Worm (Caenorhabditis elegans) whole organism, L4 larva: ENCODE data around the gene F10C1.23.

Source experiments
- F10B5.3 ChIP-seq: sonication (generic microtip); optimal IDR thresholded peaks from 2 replicates; lab custom pipeline; 2016; ENCODE audit warnings: mild to moderate bottlenecking, missing genetic modification characterization, missing compliant biosample characterization
- F26F4.8 ChIP-seq: fragments of 200-800 bp; sonication (Bioruptor generic); conservative IDR thresholded peaks from 2 replicates; pipeline ENCODE4 v1.3.6; 2022; ENCODE audit warnings: missing genetic modification characterization, missing compliant biosample characterization
- R02D3.7 ChIP-seq: fragments of 150-350 bp; sonication (generic microtip); optimal IDR thresholded peaks from 3 replicates; lab custom pipeline; 2014; ENCODE audit warnings: missing biosample characterization, missing genetic modification characterization
- T26A8.4 ChIP-seq: fragments of 200-800 bp; sonication (Bioruptor generic); IDR thresholded peaks from 2 replicates; pipeline ENCODE4 v1.3.6; 2022; ENCODE audit warnings: missing genetic modification characterization, missing compliant biosample characterization
- Y105C5A.15 ChIP-seq: fragments of 200-800 bp; sonication (Bioruptor generic); IDR thresholded peaks from 2 replicates; pipeline ENCODE4 v1.3.6; 2022; ENCODE audit warnings: missing genetic modification characterization, missing compliant biosample characterization
- Y75B8A.6 ChIP-seq: fragments of 200-800 bp; sonication (Bioruptor generic); IDR thresholded peaks from 2 replicates; pipeline ENCODE4 v1.3.6; 2022; ENCODE audit warnings: missing genetic modification reagents, missing genetic modification characterization, missing compliant biosample characterization
- ZK337.2 ChIP-seq: fragments of 200-800 bp; sonication (Bioruptor generic); IDR thresholded peaks from 2 replicates; pipeline ENCODE4 v1.3.6; 2022; ENCODE audit warnings: missing genetic modification reagents, missing genetic modification characterization, missing compliant biosample characterization
- ZK546.5 ChIP-seq, 2 experiments: sonication (generic microtip); optimal IDR thresholded peaks; 2 replicates each; lab custom pipeline; 2017; ENCODE audit warnings: missing biosample characterization in 2 of 2, missing genetic modification characterization in 2 of 2
- aha-1 ChIP-seq: fragments of 150-350 bp; peaks from one replicate; lab custom pipeline; 2014; ENCODE audit warnings: missing biosample characterization, missing genetic modification characterization
- aly-2 ChIP-seq: sonication (generic microtip); optimal IDR thresholded peaks from 2 replicates; lab custom pipeline; 2018; ENCODE audit warnings: missing biosample characterization, missing genetic modification characterization
- arid-1 ChIP-seq: fragments of 200-800 bp; sonication (Bioruptor generic); conservative IDR thresholded peaks from 2 replicates; pipeline ENCODE4 v1.3.6; 2022; ENCODE audit warnings: missing genetic modification reagents, missing genetic modification characterization, missing compliant biosample characterization
- ceh-44 ChIP-seq: fragments of 200-800 bp; sonication (Bioruptor generic); IDR thresholded peaks from 2 replicates; pipeline ENCODE4 v1.3.6; 2022; ENCODE audit warnings: missing genetic modification reagents, missing genetic modification characterization, missing compliant biosample characterization
- ceh-62 ChIP-seq: sonication (generic microtip); optimal IDR thresholded peaks from 2 replicates; lab custom pipeline; 2017; ENCODE audit warnings: missing biosample characterization, missing genetic modification characterization
- ceh-82 ChIP-seq: sonication (generic microtip); optimal IDR thresholded peaks from 2 replicates; lab custom pipeline; 2017; ENCODE audit warnings: missing biosample characterization, missing genetic modification characterization
- ctbp-1 ChIP-seq: fragments of 200-800 bp; sonication (Bioruptor generic); IDR thresholded peaks from 2 replicates; pipeline ENCODE4 v1.3.6; 2022; ENCODE audit warnings: missing genetic modification reagents, missing genetic modification characterization, missing compliant biosample characterization
- daf-12 ChIP-seq: fragments of 150-350 bp; optimal IDR thresholded peaks from 2 replicates; lab custom pipeline; 2014; ENCODE audit warnings: missing biosample characterization, missing genetic modification reagents, missing genetic modification characterization
- daf-16 ChIP-seq, 3 experiments: sonication (generic microtip); optimal IDR thresholded peaks; 2 replicates each; lab custom pipeline; 2016 to 2017; ENCODE audit warnings: missing genetic modification characterization in 3 of 3, missing genetic modification reagents in 3 of 3, mild to moderate bottlenecking in 2 of 3, missing compliant biosample characterization in 2 of 3, missing biosample characterization in 1 of 3, moderate library complexity in 1 of 3
- daf-19 ChIP-seq: fragments of 200-800 bp; sonication (Bioruptor generic); conservative IDR thresholded peaks from 2 replicates; pipeline ENCODE4 v1.3.6; 2022; ENCODE audit warnings: missing genetic modification characterization, missing compliant biosample characterization
- dmd-6 ChIP-seq: fragments of 200-800 bp; sonication (Bioruptor generic); IDR thresholded peaks from 2 replicates; pipeline ENCODE4 v1.3.6; 2022; ENCODE audit warnings: missing genetic modification reagents, missing genetic modification characterization, missing compliant biosample characterization
- egl-27 ChIP-seq: sonication (generic microtip); optimal IDR thresholded peaks from 3 replicates; lab custom pipeline; 2017; ENCODE audit warnings: missing biosample characterization, missing genetic modification reagents, missing genetic modification characterization
- egl-43 ChIP-seq: fragments of 200-800 bp; sonication (Bioruptor generic); IDR thresholded peaks from 2 replicates; pipeline ENCODE4 v1.3.6; 2022; ENCODE audit warnings: missing genetic modification reagents, missing genetic modification characterization, missing compliant biosample characterization
- fkh-10 ChIP-seq: fragments of 150-350 bp; optimal IDR thresholded peaks from 2 replicates; lab custom pipeline; 2014; ENCODE audit warnings: missing biosample characterization, missing genetic modification reagents, missing genetic modification characterization
- hmg-1.1 ChIP-seq: fragments of 200-800 bp; sonication (Bioruptor generic); IDR thresholded peaks from 2 replicates; pipeline ENCODE4 v1.3.6; 2022; ENCODE audit warnings: missing genetic modification reagents, missing genetic modification characterization, missing compliant biosample characterization
- jun-1 ChIP-seq: fragments of 150-350 bp; optimal IDR thresholded peaks from 2 replicates; lab custom pipeline; 2014; ENCODE audit warnings: missing biosample characterization, missing genetic modification reagents, missing genetic modification characterization
- lim-7 ChIP-seq: fragments of 200-800 bp; sonication (Bioruptor generic); IDR thresholded peaks from 2 replicates; pipeline ENCODE4 v1.3.6; 2022; ENCODE audit warnings: missing genetic modification characterization, missing compliant biosample characterization
- lin-1 ChIP-seq: fragments of 200-800 bp; sonication (Bioruptor generic); IDR thresholded peaks from 2 replicates; pipeline ENCODE4 v1.3.6; 2022; ENCODE audit warnings: missing genetic modification reagents, missing genetic modification characterization, missing compliant biosample characterization
- lin-13 ChIP-seq: fragments of 150-350 bp; optimal IDR thresholded peaks from 2 replicates; lab custom pipeline; 2014; ENCODE audit warnings: missing biosample characterization, missing genetic modification reagents, missing genetic modification characterization
- lin-15B ChIP-seq: fragments of 150-350 bp; sonication (generic microtip); optimal IDR thresholded peaks from 3 replicates; lab custom pipeline; 2014; ENCODE audit warnings: missing biosample characterization, missing genetic modification characterization
- lir-3 ChIP-seq: sonication (generic microtip); optimal IDR thresholded peaks from 2 replicates; lab custom pipeline; 2016; ENCODE audit warnings: mild to moderate bottlenecking, missing genetic modification characterization, missing compliant biosample characterization
- nhr-11 ChIP-seq: fragments of 150-350 bp; optimal IDR thresholded peaks from 2 replicates; lab custom pipeline; 2014; ENCODE audit warnings: missing biosample characterization, missing genetic modification characterization
- nhr-111 ChIP-seq: fragments of 200-800 bp; sonication (Bioruptor generic); optimal IDR thresholded peaks from 2 replicates; lab custom pipeline; 2018; ENCODE audit warnings: mild to moderate bottlenecking, missing genetic modification characterization, missing compliant biosample characterization
- nhr-25 ChIP-seq: sonication (generic microtip); optimal IDR thresholded peaks from 2 replicates; lab custom pipeline; 2017; ENCODE audit warnings: missing genetic modification characterization, mild to moderate bottlenecking, missing compliant biosample characterization, antibody characterized with exemption, moderate library complexity, borderline replicate concordance; ENCODE audit not compliant: insufficient read depth
- nhr-41 ChIP-seq: fragments of 200-800 bp; sonication (Bioruptor generic); IDR thresholded peaks from 2 replicates; pipeline ENCODE4 v1.3.6; 2022; ENCODE audit warnings: missing genetic modification reagents, missing genetic modification characterization, missing compliant biosample characterization
- nhr-42 ChIP-seq: fragments of 200-800 bp; sonication (Bioruptor generic); IDR thresholded peaks from 2 replicates; pipeline ENCODE4 v1.3.6; 2022; ENCODE audit warnings: missing genetic modification characterization, missing compliant biosample characterization
- nhr-76 ChIP-seq: fragments of 150-350 bp; optimal IDR thresholded peaks from 2 replicates; lab custom pipeline; 2014; ENCODE audit warnings: missing biosample characterization, missing genetic modification characterization
- rbr-2 ChIP-seq: sonication (generic microtip); optimal IDR thresholded peaks from 2 replicates; lab custom pipeline; 2016; ENCODE audit warnings: missing genotype, missing genetic modification characterization, missing compliant biosample characterization
- sdz-12 ChIP-seq: fragments of 200-800 bp; sonication (Bioruptor generic); optimal IDR thresholded peaks from 2 replicates; lab custom pipeline; 2018; ENCODE audit warnings: mild to moderate bottlenecking, missing genetic modification characterization, missing compliant biosample characterization
- set-16 ChIP-seq: fragments of 200-800 bp; sonication (Bioruptor generic); IDR thresholded peaks from 2 replicates; pipeline ENCODE4 v1.3.6; 2022; ENCODE audit warnings: missing genetic modification reagents, missing genetic modification characterization, missing compliant biosample characterization
- tra-1 ChIP-seq: fragments of 200-800 bp; sonication (Bioruptor generic); IDR thresholded peaks from 2 replicates; pipeline ENCODE4 v1.3.6; 2022; ENCODE audit warnings: missing genetic modification reagents, missing genetic modification characterization, missing compliant biosample characterization
- unc-130 ChIP-seq: sonication (generic microtip); optimal IDR thresholded peaks from 2 replicates; lab custom pipeline; 2016; ENCODE audit warnings: missing genetic modification reagents, missing genetic modification characterization, missing compliant biosample characterization
- unc-62 ChIP-seq, 3 experiments: fragments of 150-350 bp in 1 of 3; sonication (generic microtip); optimal IDR thresholded peaks in 2 of 3; peaks in 1 of 3; 1 replicate in 1 of 3; 2 replicates in 2 of 3; lab custom pipeline; 2014 to 2017; ENCODE audit warnings: missing biosample characterization in 3 of 3, missing genetic modification characterization in 3 of 3, missing genetic modification reagents in 3 of 3, missing genotype in 1 of 3
- zag-1 ChIP-seq: fragments of 150-350 bp; optimal IDR thresholded peaks from 2 replicates; lab custom pipeline; 2014; ENCODE audit warnings: missing biosample characterization, missing genetic modification characterization

F10C1.23 gene

DNA sequence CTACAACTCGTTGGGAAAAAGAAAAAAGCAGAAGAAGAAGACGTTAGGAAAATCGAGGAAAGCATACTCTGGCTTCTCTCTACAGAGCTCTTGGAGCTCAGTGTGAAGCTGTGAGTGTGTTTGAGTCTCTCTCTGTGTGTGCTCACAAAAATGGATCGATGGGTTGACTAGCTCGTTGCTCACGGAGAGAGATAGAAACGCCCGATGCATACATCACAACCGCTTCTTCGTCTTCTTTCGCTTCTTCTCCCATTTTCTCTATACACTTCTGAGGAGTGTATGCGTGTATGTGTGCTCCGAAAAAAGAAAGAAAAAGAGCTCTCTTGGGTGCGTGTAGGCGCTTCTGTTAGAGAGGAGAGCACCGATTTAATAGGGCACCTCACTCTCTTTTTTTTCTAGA lies 32.7 kb upstream of the F10C1.23 start (continued):
- no peak for TF ChIP-seq nhr-42 (GFP tag; lab: Robert Waterston, UW)
- TF ChIP-seq fkh-10: peak; percentile 84
- TF ChIP-seq daf-16 (GFP tag; optimal IDR thresholded peaks at IDR 0.05; lab: Kevin White, UChicago): no peak
- no peak for TF ChIP-seq daf-16 (tag; optimal IDR thresholded peaks at IDR 0.05; lab: Kevin White, UChicago)
- peak; percentile 84 for TF ChIP-seq rbr-2 (tag; lab: Kevin White, UChicago)
- TF ChIP-seq aha-1: peak; percentile 75
- no peak for TF ChIP-seq aly-2 (tag; lab: Kevin White, UChicago)
- no peak for TF ChIP-seq nhr-76 (tag; lab: Kevin White, UChicago)
- TF ChIP-seq lin-1 (GFP tag; lab: Robert Waterston, UW): no peak
- TF ChIP-seq daf-19 (GFP tag; lab: Robert Waterston, UW): peak; percentile 56; the same call in 1 of the 2 replicates

DNA sequence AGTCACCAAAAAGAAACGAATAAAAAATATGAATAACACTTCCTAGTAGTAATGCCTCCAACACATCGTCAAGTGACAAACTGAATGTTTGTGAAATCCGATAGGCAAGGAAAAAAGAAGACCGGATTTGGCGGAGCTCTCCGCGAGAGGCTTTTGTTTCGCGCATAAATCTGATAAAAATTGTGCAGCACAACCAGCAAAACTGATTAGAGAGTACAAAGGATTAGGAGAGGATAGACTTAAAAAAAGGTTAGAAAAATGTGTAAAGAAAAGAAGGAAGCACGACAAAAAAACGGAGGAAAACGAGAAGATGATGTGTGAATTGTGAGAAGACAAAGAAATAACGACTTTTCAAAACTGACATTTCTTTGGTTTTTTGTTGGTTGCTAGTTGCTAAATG lies 30.1 kb upstream of the F10C1.23 start, which contains the start of gene rab-3:
Gene rab-3, minus strand, starts transcription at position 147 of the 400 bp plus-strand sequence.
- TF ChIP-seq ceh-44 (GFP tag; lab: Robert Waterston, UW): no peak
- TF ChIP-seq ZK337.2: no peak
- peak in 1 of 2 experiments; percentile 35 for TF ChIP-seq unc-62 (GFP tag; optimal IDR thresholded peaks at IDR 0.05 in 1 of 2; lab: Kevin White, UChicago)
- no peak for TF ChIP-seq unc-62 (tag; optimal IDR thresholded peaks at IDR 0.05; lab: Kevin White, UChicago)
- TF ChIP-seq aly-2 (tag; lab: Kevin White, UChicago): no peak
- TF ChIP-seq fkh-10: peak; percentile 10
- no peak for TF ChIP-seq nhr-11 (tag; lab: Kevin White, UChicago)
- TF ChIP-seq ctbp-1 (GFP tag; lab: Robert Waterston, UW): 0 out of 2 replicates have a peak, but pooled peaks have one; percentile 14
- TF ChIP-seq arid-1 (GFP tag; lab: Robert Waterston, UW): no peak
- TF ChIP-seq jun-1 (tag; lab: Kevin White, UChicago): no peak
- no peak for TF ChIP-seq lir-3 (tag; lab: Kevin White, UChicago)
- no peak for TF ChIP-seq nhr-76 (tag; lab: Kevin White, UChicago)

DNA sequence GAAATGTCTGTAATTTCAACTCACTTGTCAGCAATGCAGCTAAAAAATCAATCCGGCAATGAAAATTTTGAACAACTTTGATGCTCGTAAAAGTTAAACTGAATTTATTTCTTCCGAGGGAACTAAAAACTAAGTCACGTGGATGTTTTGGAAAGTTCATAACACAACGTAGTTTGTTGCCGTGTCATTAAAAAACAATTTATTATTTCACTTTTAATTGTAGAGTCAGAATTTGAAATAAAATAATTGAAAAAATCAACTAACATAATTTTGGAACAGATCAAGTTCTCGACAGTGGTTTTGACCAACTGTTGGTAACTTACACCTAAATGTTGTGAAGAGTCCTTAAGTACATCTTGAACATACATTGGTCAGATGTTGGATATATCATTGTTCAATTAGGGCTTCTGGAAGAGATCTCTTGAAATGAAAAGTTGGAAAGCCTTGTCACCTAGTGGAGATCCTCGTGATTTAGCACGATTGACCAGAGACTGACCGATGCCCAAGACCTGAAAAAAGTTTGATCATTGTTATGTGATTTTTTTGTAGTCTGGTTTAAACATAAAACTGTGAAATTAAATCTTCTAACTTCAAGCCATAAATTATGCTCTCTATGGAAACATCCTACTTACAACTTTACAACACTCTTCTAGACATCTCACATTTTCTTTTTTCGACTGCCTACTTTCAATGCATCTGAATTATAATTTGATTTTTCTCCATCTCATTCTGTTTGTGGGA lies 27.3 kb upstream of the F10C1.23 start, which contains the start of the genes C18A3.7 and C18A3.11:
Gene C18A3.7, minus strand, starts transcription at position 101 of the 741 bp plus-strand sequence.
Gene C18A3.11, plus strand, starts transcription at position 691 of the 741 bp plus-strand sequence.
- TF ChIP-seq ZK546.5 (tag; optimal IDR thresholded peaks at IDR 0.05; lab: Kevin White, UChicago) (no peak), ceh-82 (no peak), R02D3.7 (tag; lab: Kevin White, UChicago) (no peak), daf-16 (GFP tag; optimal IDR thresholded peaks at IDR 0.05; lab: Kevin White, UChicago) (no peak), daf-16 (tag; optimal IDR thresholded peaks at IDR 0.05; lab: Kevin White, UChicago) (no peak), zag-1 (tag; lab: Kevin White, UChicago) (no peak), aha-1 (no peak), F26F4.8 (GFP tag; lab: Robert Waterston, UW) (no peak), Y105C5A.15 (no peak), daf-19 (GFP tag; lab: Robert Waterston, UW) (no peak), ceh-62 (tag; lab: Kevin White, UChicago) (no peak), rbr-2 (tag; lab: Kevin White, UChicago) (no peak), ceh-44 (GFP tag; lab: Robert Waterston, UW) (no peak), jun-1 (tag; lab: Kevin White, UChicago) (no peak), aly-2 (tag; lab: Kevin White, UChicago) (no peak), lin-15B (no peak), egl-27 (tag; lab: Kevin White, UChicago) (no peak), lim-7 (GFP tag; lab: Robert Waterston, UW) (no peak), daf-12 (tag; lab: Kevin White, UChicago) (no peak), nhr-25 (tag; lab: Kevin White, UChicago) (no peak), set-16 (no peak)

DNA sequence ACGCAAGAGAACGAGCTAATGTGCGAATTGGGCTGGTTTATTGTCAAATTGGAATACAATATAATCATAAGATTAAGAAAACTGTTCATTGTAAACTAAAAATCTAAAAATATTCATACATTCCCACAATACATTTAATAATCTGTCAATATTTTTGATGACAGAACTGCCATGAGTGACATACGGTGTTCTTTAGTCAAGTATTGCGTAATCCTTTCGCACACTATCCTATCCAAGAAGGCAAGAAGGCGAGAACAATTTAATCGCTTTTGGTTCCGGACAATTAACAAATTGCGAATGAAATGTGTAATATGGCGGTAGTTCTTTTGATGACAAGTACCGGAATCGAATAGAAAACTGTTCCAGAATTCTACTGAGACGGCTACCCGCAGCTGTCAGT lies 23.0 kb upstream of the F10C1.23 start:
- no peak for TF ChIP-seq tra-1
- TF ChIP-seq lir-3 (tag; lab: Kevin White, UChicago): no peak
- TF ChIP-seq dmd-6: no peak
- TF ChIP-seq lin-13 (GFP tag; lab: Kevin White, UChicago): no peak
- no peak for TF ChIP-seq nhr-111 (GFP tag; lab: Kevin White, UChicago)
- TF ChIP-seq F10B5.3 (tag; lab: Kevin White, UChicago): no peak
- TF ChIP-seq set-16: no peak
- TF ChIP-seq ceh-62 (tag; lab: Kevin White, UChicago): no peak
- TF ChIP-seq Y75B8A.6 (GFP tag; lab: Robert Waterston, UW): no peak
- no peak for TF ChIP-seq egl-43 (GFP tag; lab: Robert Waterston, UW)
- no peak for TF ChIP-seq T26A8.4 (GFP tag; lab: Robert Waterston, UW)
- TF ChIP-seq nhr-41 (GFP tag; lab: Robert Waterston, UW): no peak
- TF ChIP-seq unc-130 (GFP tag; lab: Kevin White, UChicago): no peak
- TF ChIP-seq hmg-1.1 (GFP tag; lab: Robert Waterston, UW): no peak
- no peak for TF ChIP-seq sdz-12 (GFP tag; lab: Kevin White, UChicago)
